Fruit fly (Drosophila melanogaster) whole organism, prepupa: ENCODE measurements around the gene Prosbeta7.

Experiments
- CG15336 ChIP-seq: fragments of 200-800 bp; sonication (Bioruptor generic); IDR thresholded peaks from 2 replicates; pipeline ENCODE4 v1.3.6; 2022; ENCODE audit warnings: missing biosample characterization, missing genetic modification characterization
- CG6276 ChIP-seq: fragments of 200-800 bp; sonication (Bioruptor generic); optimal IDR thresholded peaks from 2 replicates; lab custom pipeline; 2017; ENCODE audit warnings: missing biosample characterization, mild to moderate bottlenecking, missing genetic modification characterization
- CG6792 ChIP-seq: fragments of 200-800 bp; sonication (Bioruptor generic); optimal IDR thresholded peaks from 3 replicates; lab custom pipeline; 2016; ENCODE audit warnings: missing biosample characterization, missing genetic modification characterization
- Smox ChIP-seq: fragments of 200-800 bp; sonication (Bioruptor generic); optimal IDR thresholded peaks from 3 replicates; lab custom pipeline; 2016; ENCODE audit warnings: missing biosample characterization, missing genetic modification characterization
- spab ChIP-seq: fragments of 200-800 bp; sonication (Bioruptor generic); optimal IDR thresholded peaks from 2 replicates; lab custom pipeline; 2017; ENCODE audit warnings: missing biosample characterization, mild to moderate bottlenecking, missing genetic modification characterization, missing genetic modification reagents

dm6 chr3R:5316790-5317189 is 41.4 kb downstream of the Prosbeta7 start:
- no peak for TF ChIP-seq CG15336
- no peak for TF ChIP-seq Smox (GFP tag; lab: Kevin White, UChicago)
- TF ChIP-seq CG6276 (GFP tag; lab: Kevin White, UChicago), result peak; percentile 34
- TF ChIP-seq spab (GFP tag; lab: Kevin White, UChicago), result no peak
- TF ChIP-seq CG6792, result no peak
